Fruit fly (Drosophila melanogaster) whole organism, embryonic: ENCODE results near the gene glob3.
A peak's percentile ranks its signal among the peaks of the same experiment; 100 is the strongest.

Source experiments
- Abd-B ChIP-seq: fragments of 200-800 bp; sonication (Bioruptor generic); optimal IDR thresholded peaks from 2 replicates; lab custom pipeline; 2018; ENCODE audit warnings: missing biosample characterization, mild to moderate bottlenecking, missing genetic modification characterization, moderate library complexity
- Blimp-1 ChIP-seq: fragments of 200-800 bp; sonication (Bioruptor generic); optimal IDR thresholded peaks from 3 replicates; lab custom pipeline; 2018; ENCODE audit warnings: missing biosample characterization, missing genetic modification characterization, mild to moderate bottlenecking, moderate library complexity, missing genetic modification reagents
- Bteb2 ChIP-seq: fragments of 200-800 bp; sonication (Bioruptor generic); optimal IDR thresholded peaks from 2 replicates; lab custom pipeline; 2016; ENCODE audit warnings: missing biosample characterization, missing genetic modification characterization
- CG10267 ChIP-seq: fragments of 200-800 bp; sonication (Bioruptor generic); optimal IDR thresholded peaks from 2 replicates; lab custom pipeline; 2018; ENCODE audit warnings: missing biosample characterization, mild to moderate bottlenecking, missing genetic modification characterization, moderate library complexity
- CG10959 ChIP-seq: fragments of 200-800 bp; sonication (Bioruptor generic); IDR thresholded peaks from 2 replicates; pipeline ENCODE4 v1.3.6; 2022; ENCODE audit warnings: missing biosample characterization, missing genetic modification characterization
- CG11723 ChIP-seq: fragments of 200-800 bp; sonication (Bioruptor generic); optimal IDR thresholded peaks from 2 replicates; lab custom pipeline; 2017; ENCODE audit warnings: missing biosample characterization, mild to moderate bottlenecking, missing genetic modification characterization
- CG13123 ChIP-seq: fragments of 200-800 bp; sonication (Bioruptor generic); optimal IDR thresholded peaks from 2 replicates; lab custom pipeline; 2016; ENCODE audit warnings: missing biosample characterization, missing genetic modification characterization
- CG13775 ChIP-seq: fragments of 200-800 bp; sonication (Bioruptor generic); optimal IDR thresholded peaks from 3 replicates; lab custom pipeline; 2017; ENCODE audit warnings: missing biosample characterization, mild to moderate bottlenecking, missing genetic modification characterization
- CG17361 ChIP-seq: fragments of 200-800 bp; sonication (Bioruptor generic); IDR thresholded peaks from 3 replicates; pipeline ENCODE4 v1.3.6; 2022; ENCODE audit warnings: missing biosample characterization, missing genetic modification characterization
- CG18011 ChIP-seq: fragments of 200-800 bp; sonication (Bioruptor generic); optimal IDR thresholded peaks from 2 replicates; lab custom pipeline; 2017; ENCODE audit warnings: missing biosample characterization, missing genetic modification characterization, mild to moderate bottlenecking, moderate library complexity, missing genotype
- CG18764 ChIP-seq: fragments of 200-800 bp; sonication (Bioruptor generic); optimal IDR thresholded peaks from 3 replicates; lab custom pipeline; 2016; ENCODE audit warnings: missing biosample characterization, missing genetic modification characterization
- CG2875 ChIP-seq: fragments of 200-800 bp; sonication (Bioruptor generic); optimal IDR thresholded peaks from 2 replicates; lab custom pipeline; 2017; ENCODE audit warnings: missing biosample characterization, mild to moderate bottlenecking, missing genetic modification characterization, missing genetic modification reagents
- CG2889 ChIP-seq: fragments of 200-800 bp; sonication (Bioruptor generic); IDR thresholded peaks from 3 replicates; pipeline ENCODE4 v1.3.6; 2022; ENCODE audit warnings: missing biosample characterization, missing genetic modification characterization
- CG30403 ChIP-seq: fragments of 200-800 bp; sonication (Bioruptor generic); optimal IDR thresholded peaks from 3 replicates; lab custom pipeline; 2016; ENCODE audit warnings: missing biosample characterization, missing genetic modification characterization
- CG31224 ChIP-seq: fragments of 200-800 bp; sonication (Bioruptor generic); IDR thresholded peaks from 2 replicates; pipeline ENCODE4 v1.3.6; 2022; ENCODE audit warnings: missing biosample characterization, missing genetic modification characterization
- CG43689 ChIP-seq: fragments of 200-800 bp; sonication (Bioruptor generic); IDR thresholded peaks from 2 replicates; pipeline ENCODE4 v1.3.6; 2022; ENCODE audit warnings: missing biosample characterization, missing genetic modification characterization
- CG4854 ChIP-seq: fragments of 200-800 bp; sonication (Bioruptor generic); optimal IDR thresholded peaks from 2 replicates; lab custom pipeline; 2016; ENCODE audit warnings: missing biosample characterization, missing genetic modification characterization, inconsistent platforms
- CG6654 ChIP-seq: fragments of 200-800 bp; sonication (Bioruptor generic); optimal IDR thresholded peaks from 2 replicates; lab custom pipeline; 2017; ENCODE audit warnings: missing biosample characterization, mild to moderate bottlenecking, missing genetic modification characterization
- CG9609 ChIP-seq: fragments of 200-800 bp; sonication (Bioruptor generic); optimal IDR thresholded peaks from 3 replicates; lab custom pipeline; 2016; ENCODE audit warnings: missing biosample characterization, missing genetic modification characterization
- CG9932 ChIP-seq: fragments of 200-800 bp; sonication (Bioruptor generic); IDR thresholded peaks from 2 replicates; pipeline ENCODE4 v1.3.6; 2022; ENCODE audit warnings: missing biosample characterization, missing genetic modification characterization
- Dip2 ChIP-seq: fragments of 200-800 bp; sonication (Bioruptor generic); IDR thresholded peaks from 2 replicates; pipeline ENCODE4 v1.3.6; 2022; ENCODE audit warnings: missing biosample characterization, missing genetic modification characterization
- Elba2 ChIP-seq: fragments of 200-800 bp; sonication (Bioruptor generic); optimal IDR thresholded peaks from 3 replicates; lab custom pipeline; 2016; ENCODE audit warnings: missing biosample characterization, missing genetic modification characterization
- Jarid2 ChIP-seq: fragments of 200-800 bp; sonication (Bioruptor generic); optimal IDR thresholded peaks from 3 replicates; lab custom pipeline; 2017; ENCODE audit warnings: mild to moderate bottlenecking, missing biosample characterization, missing genetic modification reagents, missing genetic modification characterization
- MESR4 ChIP-seq: fragments of 200-800 bp; sonication (Bioruptor generic); optimal IDR thresholded peaks from 2 replicates; lab custom pipeline; 2018; ENCODE audit warnings: missing biosample characterization, mild to moderate bottlenecking, missing genetic modification characterization, moderate library complexity
- MTF-1 ChIP-seq: fragments of 200-800 bp; sonication (Bioruptor generic); optimal IDR thresholded peaks from 2 replicates; lab custom pipeline; 2018; ENCODE audit warnings: missing biosample characterization, mild to moderate bottlenecking, missing genetic modification characterization, borderline replicate concordance
- Max ChIP-seq: fragments of 200-800 bp; sonication (Bioruptor generic); optimal IDR thresholded peaks from 2 replicates; lab custom pipeline; 2016; ENCODE audit warnings: missing biosample characterization, mild to moderate bottlenecking, missing genetic modification characterization
- Mrtf ChIP-seq: fragments of 200-800 bp; sonication (Bioruptor generic); IDR thresholded peaks from 3 replicates; pipeline ENCODE4 v1.3.6; 2022; ENCODE audit warnings: missing biosample characterization, missing genetic modification characterization
- NC2α ChIP-seq: fragments of 200-800 bp; sonication (Bioruptor generic); optimal IDR thresholded peaks from 2 replicates; lab custom pipeline; 2016; ENCODE audit warnings: missing biosample characterization, missing genetic modification characterization
- TFAM ChIP-seq: fragments of 200-800 bp; sonication (Bioruptor generic); optimal IDR thresholded peaks from 2 replicates; lab custom pipeline; 2017; ENCODE audit warnings: missing biosample characterization, missing genetic modification characterization, inconsistent platforms
- Vsx1 ChIP-seq: fragments of 200-800 bp; sonication (Bioruptor generic); optimal IDR thresholded peaks from 2 replicates; lab custom pipeline; 2017; ENCODE audit warnings: missing biosample characterization, mild to moderate bottlenecking, missing genetic modification characterization, missing genetic modification reagents
- Xrp1 ChIP-seq: fragments of 200-800 bp; sonication (Bioruptor generic); IDR thresholded peaks from 2 replicates; pipeline ENCODE4 v1.3.6; 2022; ENCODE audit warnings: missing biosample characterization, missing genetic modification characterization
- ab ChIP-seq: fragments of 200-800 bp; sonication (Bioruptor generic); optimal IDR thresholded peaks from 2 replicates; lab custom pipeline; 2016; ENCODE audit warnings: missing biosample characterization, missing genetic modification characterization
- bigmax ChIP-seq: fragments of 200-800 bp; sonication (Bioruptor generic); optimal IDR thresholded peaks from 2 replicates; lab custom pipeline; 2018; ENCODE audit warnings: missing biosample characterization, mild to moderate bottlenecking, missing genetic modification characterization
- cwo ChIP-seq: fragments of 200-800 bp; sonication (Bioruptor generic); optimal IDR thresholded peaks from 3 replicates; lab custom pipeline; 2017; ENCODE audit warnings: missing biosample characterization, missing genetic modification characterization, mild to moderate bottlenecking, moderate library complexity, missing genetic modification reagents
- danr ChIP-seq: fragments of 200-800 bp; sonication (Bioruptor generic); IDR thresholded peaks from 2 replicates; pipeline ENCODE4 v1.3.6; 2022; ENCODE audit warnings: missing biosample characterization, missing genetic modification characterization
- dpn ChIP-seq, 2 experiments: fragments of 200-800 bp; sonication (Bioruptor generic); optimal IDR thresholded peaks; 3 replicates each; lab custom pipeline; 2016; ENCODE audit warnings: missing biosample characterization in 2 of 2, missing genetic modification characterization in 2 of 2
- fd64A ChIP-seq: fragments of 200-800 bp; sonication (Bioruptor generic); optimal IDR thresholded peaks from 3 replicates; lab custom pipeline; 2018; ENCODE audit warnings: missing biosample characterization, mild to moderate bottlenecking, missing genetic modification characterization
- gfzf ChIP-seq: fragments of 200-800 bp; sonication (Bioruptor generic); optimal IDR thresholded peaks from 2 replicates; lab custom pipeline; 2016; ENCODE audit warnings: missing biosample characterization, mild to moderate bottlenecking, missing genetic modification characterization, moderate library complexity
- hb ChIP-seq: fragments of 200-800 bp; sonication (Bioruptor generic); IDR thresholded peaks from 3 replicates; pipeline ENCODE4 v1.3.6; 2022; ENCODE audit warnings: missing biosample characterization, missing genetic modification characterization; ENCODE audit not compliant: partially characterized antibody
- jing ChIP-seq: fragments of 200-800 bp; sonication (Bioruptor generic); optimal IDR thresholded peaks from 2 replicates; lab custom pipeline; 2018; ENCODE audit warnings: missing biosample characterization, mild to moderate bottlenecking, missing genetic modification characterization
- mld ChIP-seq: fragments of 200-800 bp; sonication (Bioruptor generic); IDR thresholded peaks from 3 replicates; pipeline ENCODE4 v1.3.6; 2022; ENCODE audit warnings: missing biosample characterization, missing genetic modification characterization; ENCODE audit not compliant: partially characterized antibody
- salm ChIP-seq: fragments of 200-800 bp; sonication (Bioruptor generic); optimal IDR thresholded peaks from 2 replicates; lab custom pipeline; 2018; ENCODE audit warnings: missing biosample characterization, mild to moderate bottlenecking, missing genetic modification characterization
- sc ChIP-seq, 3 experiments: fragments of >200 bp in 2 of 3; fragments of 200-800 bp in 1 of 3; sonication (Bioruptor generic) in 1 of 3; optimal IDR thresholded peaks; 2 replicates in 2 of 3; 3 replicates in 1 of 3; lab custom pipeline; 2017; ENCODE audit warnings: mild to moderate bottlenecking in 1 of 3, missing biosample characterization in 1 of 3, missing genetic modification characterization in 1 of 3, missing genetic modification reagents in 1 of 3
- sim ChIP-seq: fragments of 200-800 bp; sonication (Bioruptor generic); IDR thresholded peaks from 2 replicates; pipeline ENCODE4 v1.3.6; 2022; ENCODE audit warnings: missing biosample characterization, missing genetic modification characterization
- slbo ChIP-seq: fragments of 200-800 bp; sonication (Bioruptor generic); IDR thresholded peaks from 2 replicates; pipeline ENCODE4 v1.3.6; 2022; ENCODE audit warnings: missing biosample characterization, missing genetic modification characterization
- slp2 ChIP-seq: fragments of 200-800 bp; sonication (Bioruptor generic); optimal IDR thresholded peaks from 2 replicates; lab custom pipeline; 2016; ENCODE audit warnings: missing biosample characterization, missing genetic modification characterization
- tap ChIP-seq: fragments of 200-800 bp; optimal IDR thresholded peaks from 3 replicates; lab custom pipeline; 2019; ENCODE audit warnings: missing biosample characterization, mild to moderate bottlenecking, missing genetic modification characterization, moderate library complexity

glob3 gene

DNA sequence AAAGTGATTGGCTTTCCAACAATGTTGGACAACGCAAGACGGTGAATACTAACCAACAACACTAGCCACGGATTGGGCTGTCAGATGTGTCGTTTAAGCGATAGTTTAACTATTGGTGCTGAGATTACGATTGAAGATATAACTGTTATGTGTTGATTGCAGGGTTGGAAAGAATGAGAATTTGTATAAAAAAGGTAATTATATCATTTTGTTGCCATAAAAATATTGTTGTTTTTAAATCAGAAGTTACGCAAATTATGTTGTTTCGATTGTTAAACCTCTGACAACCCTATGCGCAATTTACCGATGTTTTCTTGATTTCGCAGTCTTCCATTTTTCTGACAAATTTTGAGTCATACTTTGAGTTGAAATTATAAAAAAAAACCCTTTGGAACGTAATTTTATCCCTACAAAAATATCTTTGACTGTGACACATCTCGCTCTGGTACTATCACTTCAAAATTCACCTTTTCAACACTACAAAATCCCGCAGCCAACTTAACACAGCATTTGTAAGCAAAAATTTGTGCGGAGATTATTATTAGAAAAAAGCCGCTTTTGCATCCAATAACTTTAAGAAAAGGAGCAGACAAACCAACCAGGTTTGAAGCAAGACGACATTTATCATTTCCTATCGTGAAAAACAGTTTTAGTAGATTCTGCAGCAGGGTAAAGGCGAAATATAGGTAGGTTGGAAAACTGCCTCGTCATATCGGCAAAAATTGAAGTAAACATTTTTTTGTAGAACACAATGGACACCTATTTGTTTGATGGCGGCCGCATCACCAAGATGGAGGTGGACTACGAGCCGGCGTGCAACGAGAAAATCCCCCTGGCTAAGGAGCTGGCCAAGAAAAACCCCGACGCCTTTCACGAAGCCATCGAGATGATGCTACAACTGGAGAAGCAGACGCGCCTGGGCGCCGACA, 40.6 kb upstream of the glob3 start, which contains the start of the genes Hat1 and Rpn5 (continued):
- TF ChIP-seq CG13775 (GFP tag; lab: Kevin White, UChicago) (peak; percentile 93), CG18011 (peak; percentile 69), MESR4 (GFP tag; lab: Kevin White, UChicago) (peak; percentile 35), bigmax (GFP tag; lab: Kevin White, UChicago) (no peak), CG17361 (GFP tag; lab: Robert Waterston, UW) (peak; percentile 95), Elba2 (GFP tag; lab: Kevin White, UChicago) (peak; percentile 64), fd64A (GFP tag; lab: Kevin White, UChicago) (no peak), CG2889 (GFP tag; lab: Robert Waterston, UW) (peak; percentile 66; the same call in 2 of the 3 replicates), CG10959 (GFP tag; lab: Robert Waterston, UW) (no peak), CG30403 (GFP tag; lab: Kevin White, UChicago) (peak; percentile 96), CG18764 (GFP tag; lab: Kevin White, UChicago) (peak; percentile 79), CG13123 (GFP tag; lab: Kevin White, UChicago) (peak; percentile 68), ab (peak; percentile 82), MTF-1 (GFP tag; lab: Kevin White, UChicago) (no peak), Abd-B (GFP tag; lab: Kevin White, UChicago) (peak; percentile 85), CG9609 (GFP tag; lab: Kevin White, UChicago) (peak; percentile 90), Mrtf (no peak), Jarid2 (GFP tag; lab: Kevin White, UChicago) (no peak), slp2 (peak; percentile 87), tap (tag; lab: Kevin White, UChicago) (peak; percentile 35), TFAM (GFP tag; lab: Kevin White, UChicago) (peak; percentile 22), CG4854 (GFP tag; lab: Kevin White, UChicago) (peak; percentile 80), Max (peak; percentile 90), jing (peak; percentile 65), CG31224 (GFP tag; lab: Robert Waterston, UW) (peak; percentile 58), CG9932 (peak; percentile 88), CG11723 (GFP tag; lab: Kevin White, UChicago) (peak; percentile 57), danr (GFP tag; lab: Robert Waterston, UW) (peak; percentile 60; the same call in 1 of the 2 replicates), CG10267 (tag; lab: Kevin White, UChicago) (peak; percentile 97), cwo (GFP tag; lab: Kevin White, UChicago) (peak; percentile 62), hb (peak; percentile 63; the same call in 2 of the 3 replicates), Blimp-1 (GFP tag; lab: Kevin White, UChicago) (peak; percentile 56), Bteb2 (GFP tag; lab: Kevin White, UChicago) (peak; percentile 84), Dip2 (GFP tag; lab: Robert Waterston, UW) (no peak), sim (no peak), CG43689 (GFP tag; lab: Robert Waterston, UW) (no peak), NC2α (peak; percentile 77), gfzf (GFP tag; lab: Kevin White, UChicago) (peak; percentile 38), salm (no peak), Vsx1 (GFP tag; lab: Kevin White, UChicago) (peak; percentile 49), slbo (GFP tag; lab: Robert Waterston, UW) (peak; percentile 78), sc (optimal IDR thresholded peaks at IDR 0.05; lab: Kevin White, UChicago) (no peak), sc (GFP tag; optimal IDR thresholded peaks at IDR 0.05; lab: Kevin White, UChicago) (peak; percentile 63), Xrp1 (peak; percentile 70; the same call in 1 of the 2 replicates), dpn (GFP tag; optimal IDR thresholded peaks at IDR 0.05; lab: Kevin White, UChicago) (peak; percentile 89 to 94), mld (peak; percentile 48; the same call in 1 of the 3 replicates), CG2875 (GFP tag; lab: Kevin White, UChicago) (peak; percentile 35), CG6654 (peak; percentile 49)
